Fruit fly (Drosophila melanogaster) whole organism, embryonic: ENCODE data around the gene CG11679.
A peak's percentile ranks its signal among the peaks of the same experiment; 100 is the strongest.

ENCODE experiments used
- Aef1 ChIP-seq: fragments of 200-800 bp; sonication (Bioruptor generic); IDR thresholded peaks from 3 replicates; pipeline ENCODE4 v1.3.6; 2022; ENCODE audit warnings: missing biosample characterization, missing genetic modification characterization
- B-H2 ChIP-seq: fragments of 200-800 bp; sonication (Bioruptor generic); optimal IDR thresholded peaks from 2 replicates; lab custom pipeline; 2018; ENCODE audit warnings: missing biosample characterization, mild to moderate bottlenecking, missing genetic modification characterization
- BEAF-32 ChIP-seq: fragments of 200-800 bp; sonication (Bioruptor generic); optimal IDR thresholded peaks from 3 replicates; lab custom pipeline; 2017; ENCODE audit warnings: missing biosample characterization, missing genetic modification characterization, mild to moderate bottlenecking, moderate library complexity, missing genetic modification reagents
- CG10267 ChIP-seq: fragments of 200-800 bp; sonication (Bioruptor generic); optimal IDR thresholded peaks from 2 replicates; lab custom pipeline; 2018; ENCODE audit warnings: missing biosample characterization, mild to moderate bottlenecking, missing genetic modification characterization, moderate library complexity
- CG12219 ChIP-seq: fragments of 200-800 bp; sonication (Bioruptor generic); optimal IDR thresholded peaks from 3 replicates; lab custom pipeline; 2018; ENCODE audit warnings: missing biosample characterization, mild to moderate bottlenecking, missing genetic modification characterization
- CG13624 ChIP-seq: fragments of 200-800 bp; sonication (Bioruptor generic); optimal IDR thresholded peaks from 2 replicates; lab custom pipeline; 2016; ENCODE audit warnings: missing biosample characterization, missing genetic modification characterization
- CG15073 ChIP-seq: fragments of 200-800 bp; sonication (Bioruptor generic); optimal IDR thresholded peaks from 2 replicates; lab custom pipeline; 2016; ENCODE audit warnings: missing biosample characterization, missing genetic modification characterization
- CG15479 ChIP-seq: fragments of 200-800 bp; sonication (Bioruptor generic); optimal IDR thresholded peaks from 3 replicates; lab custom pipeline; 2019; ENCODE audit warnings: missing biosample characterization, mild to moderate bottlenecking, missing genetic modification characterization, moderate library complexity
- CG1603 ChIP-seq: fragments of 200-800 bp; sonication (Bioruptor generic); optimal IDR thresholded peaks from 2 replicates; lab custom pipeline; 2019; ENCODE audit warnings: missing biosample characterization, mild to moderate bottlenecking, missing genetic modification characterization, moderate library complexity
- CG16779 ChIP-seq: fragments of 200-800 bp; sonication (Bioruptor generic); IDR thresholded peaks from 2 replicates; pipeline ENCODE4 v1.3.6; 2022; ENCODE audit warnings: missing biosample characterization, missing genetic modification characterization
- CG18011 ChIP-seq: fragments of 200-800 bp; sonication (Bioruptor generic); optimal IDR thresholded peaks from 2 replicates; lab custom pipeline; 2017; ENCODE audit warnings: missing biosample characterization, missing genetic modification characterization, mild to moderate bottlenecking, moderate library complexity, missing genotype
- CG18764 ChIP-seq: fragments of 200-800 bp; sonication (Bioruptor generic); optimal IDR thresholded peaks from 3 replicates; lab custom pipeline; 2016; ENCODE audit warnings: missing biosample characterization, missing genetic modification characterization
- CG31441 ChIP-seq: fragments of 200-800 bp; sonication (Bioruptor generic); IDR thresholded peaks from 2 replicates; pipeline ENCODE4 v1.3.6; 2022; ENCODE audit warnings: missing biosample characterization, missing genetic modification characterization
- CG34376 ChIP-seq: fragments of 200-800 bp; sonication (Bioruptor generic); optimal IDR thresholded peaks from 2 replicates; lab custom pipeline; 2018; ENCODE audit warnings: missing biosample characterization, mild to moderate bottlenecking, missing genetic modification characterization
- CG3726 ChIP-seq: fragments of 200-800 bp; sonication (Bioruptor generic); IDR thresholded peaks from 3 replicates; pipeline ENCODE4, ENCODE4 v1.3.6; 2022; ENCODE audit warnings: missing biosample characterization, missing genetic modification characterization
- CG4360 ChIP-seq: fragments of 200-800 bp; sonication (Bioruptor generic); IDR thresholded peaks from 2 replicates; pipeline ENCODE4 v1.3.6; 2022; ENCODE audit warnings: missing biosample characterization, missing genetic modification characterization
- CG6254 ChIP-seq: fragments of 200-800 bp; sonication (Bioruptor generic); optimal IDR thresholded peaks from 3 replicates; lab custom pipeline; 2017; ENCODE audit warnings: mild to moderate bottlenecking, missing biosample characterization, missing genetic modification reagents, missing genetic modification characterization
- CG8924 ChIP-seq: fragments of 200-800 bp; optimal IDR thresholded peaks from 3 replicates; lab custom pipeline; 2019; ENCODE audit warnings: missing biosample characterization, mild to moderate bottlenecking, missing genetic modification characterization, moderate library complexity
- CoRest ChIP-seq: fragments of 200-800 bp; sonication (Bioruptor generic); optimal IDR thresholded peaks from 3 replicates; lab custom pipeline; 2018; ENCODE audit warnings: missing biosample characterization, mild to moderate bottlenecking, missing genetic modification characterization, moderate library complexity
- Gug ChIP-seq: fragments of 200-800 bp; sonication (Bioruptor generic); IDR thresholded peaks from 4 replicates; pipeline ENCODE4 v1.3.6; 2022; ENCODE audit warnings: missing biosample characterization, missing genetic modification characterization
- Hr39 ChIP-seq: fragments of >200 bp; optimal IDR thresholded peaks from 2 replicates; lab custom pipeline; 2017
- Lhr ChIP-seq: fragments of 200-800 bp; sonication (Bioruptor generic); optimal IDR thresholded peaks from 3 replicates; lab custom pipeline; 2017; ENCODE audit warnings: mild to moderate bottlenecking, missing biosample characterization, missing genetic modification reagents, missing genetic modification characterization
- Med ChIP-seq: fragments of 200-800 bp; sonication (Bioruptor generic); peaks from one replicate; lab custom pipeline; 2016; ENCODE audit warnings: missing biosample characterization, missing genetic modification characterization, mild to moderate bottlenecking, inconsistent platforms, moderate library complexity
- Pdp1 ChIP-seq, 2 experiments: fragments of 200-800 bp; sonication (Bioruptor generic); optimal IDR thresholded peaks; 3 replicates each; lab custom pipeline; 2016; ENCODE audit warnings: missing biosample characterization in 2 of 2, missing genetic modification characterization in 2 of 2, mild to moderate bottlenecking in 1 of 2, moderate library complexity in 1 of 2
- cg ChIP-seq: fragments of 200-800 bp; sonication (Bioruptor generic); optimal IDR thresholded peaks from 3 replicates; lab custom pipeline; 2019; ENCODE audit warnings: missing biosample characterization, mild to moderate bottlenecking, missing genetic modification characterization, moderate library complexity
- chinmo ChIP-seq: fragments of 200-800 bp; sonication (Bioruptor generic); IDR thresholded peaks from 4 replicates; pipeline ENCODE4 v1.3.6; 2022; ENCODE audit warnings: missing biosample characterization, missing genetic modification characterization; ENCODE audit not compliant: partially characterized antibody
- exex ChIP-seq: fragments of 200-800 bp; sonication (Bioruptor generic); optimal IDR thresholded peaks from 4 replicates; lab custom pipeline; 2018; ENCODE audit warnings: missing biosample characterization, mild to moderate bottlenecking, missing genetic modification characterization, moderate library complexity
- gce ChIP-seq: fragments of 200-800 bp; sonication (Bioruptor generic); IDR thresholded peaks from 3 replicates; pipeline ENCODE4 v1.3.6; 2022; ENCODE audit warnings: missing biosample characterization, missing genetic modification characterization
- grau ChIP-seq: fragments of 200-800 bp; optimal IDR thresholded peaks from 3 replicates; lab custom pipeline; 2019; ENCODE audit warnings: missing biosample characterization, mild to moderate bottlenecking, missing genetic modification characterization, moderate library complexity
- nerfin-1 ChIP-seq: fragments of 200-800 bp; sonication (Bioruptor generic); optimal IDR thresholded peaks from 3 replicates; lab custom pipeline; 2019; ENCODE audit warnings: missing biosample characterization, mild to moderate bottlenecking, missing genetic modification characterization, moderate library complexity
- oc ChIP-seq: fragments of 200-800 bp; sonication (Bioruptor generic); optimal IDR thresholded peaks from 2 replicates; lab custom pipeline; 2018; ENCODE audit warnings: missing biosample characterization, mild to moderate bottlenecking, missing genetic modification characterization, moderate library complexity
- pho ChIP-seq: fragments of 200-800 bp; sonication (Bioruptor generic); optimal IDR thresholded peaks from 2 replicates; lab custom pipeline; 2016; ENCODE audit warnings: missing biosample characterization, missing genetic modification characterization
- phol ChIP-seq: fragments of 200-800 bp; sonication (Bioruptor generic); optimal IDR thresholded peaks from 3 replicates; lab custom pipeline; 2018; ENCODE audit warnings: missing biosample characterization, mild to moderate bottlenecking, missing genetic modification characterization, moderate library complexity
- sd ChIP-seq: fragments of 200-800 bp; sonication (Bioruptor generic); optimal IDR thresholded peaks from 3 replicates; lab custom pipeline; 2018; ENCODE audit warnings: missing biosample characterization, mild to moderate bottlenecking, missing genetic modification characterization, moderate library complexity
- sens ChIP-seq: fragments of 200-800 bp; sonication (Bioruptor generic); peaks from one replicate; lab custom pipeline; 2016; ENCODE audit warnings: missing biosample characterization, missing genetic modification characterization
- sug ChIP-seq: fragments of 200-800 bp; optimal IDR thresholded peaks from 2 replicates; lab custom pipeline; 2019; ENCODE audit warnings: missing biosample characterization, mild to moderate bottlenecking, missing genetic modification characterization, moderate library complexity
- tin ChIP-seq: fragments of 200-800 bp; sonication (Bioruptor generic); optimal IDR thresholded peaks from 3 replicates; lab custom pipeline; 2016; ENCODE audit warnings: missing biosample characterization, missing genetic modification characterization
- usp ChIP-seq: fragments of >200 bp; optimal IDR thresholded peaks from 2 replicates; lab custom pipeline; 2017; ENCODE audit warnings: missing biosample characterization, missing genetic modification characterization

Gene CG11679

dm6 chrX:15759752-15760446 is 21.1 kb upstream of the CG11679 start:
- peak; percentile 35 for TF ChIP-seq Med (GFP tag; lab: Kevin White, UChicago)
- TF ChIP-seq nerfin-1 (tag; lab: Kevin White, UChicago), result peak; percentile 59
- TF ChIP-seq chinmo, result 0 out of 4 replicates have a peak, but pooled peaks have one; percentile 58
- no peak for TF ChIP-seq oc (tag; lab: Kevin White, UChicago)
- TF ChIP-seq CG1603 (tag; lab: Kevin White, UChicago), result no peak
- TF ChIP-seq cg, result peak; percentile 68
- TF ChIP-seq CG8924 (tag; lab: Kevin White, UChicago), result peak; percentile 53
- TF ChIP-seq sd (tag; lab: Kevin White, UChicago), result peak; percentile 60
- no peak for TF ChIP-seq CG15073 (GFP tag; lab: Kevin White, UChicago)
- no peak for TF ChIP-seq usp
- TF ChIP-seq sens (GFP tag; lab: Kevin White, UChicago), result peak; percentile 39
- no peak for TF ChIP-seq tin (GFP tag; lab: Kevin White, UChicago)
- TF ChIP-seq CG31441 (GFP tag; lab: Robert Waterston, UW), result no peak
- TF ChIP-seq CG10267 (tag; lab: Kevin White, UChicago), result peak; percentile 66

- TF ChIP-seq gce (no peak), CoRest (tag; lab: Kevin White, UChicago) (no peak), Aef1 (GFP tag; lab: Robert Waterston, UW) (no peak), CG15479 (GFP tag; lab: Kevin White, UChicago) (peak; percentile 17), exex (tag; lab: Kevin White, UChicago) (peak; percentile 70), CG3726 (no peak), BEAF-32 (no peak), CG18764 (GFP tag; lab: Kevin White, UChicago) (no peak), cg (peak; percentile 9), CG13624 (no peak), B-H2 (GFP tag; lab: Kevin White, UChicago) (peak; percentile 0), CG6254 (no peak), grau (tag; lab: Kevin White, UChicago) (peak; percentile 60), sug (tag; lab: Kevin White, UChicago) (peak; percentile 19), Gug (GFP tag; lab: Robert Waterston, UW) (no peak), CG16779 (GFP tag; lab: Robert Waterston, UW) (no peak), Med (GFP tag; lab: Kevin White, UChicago) (peak; percentile 58), pho (GFP tag; lab: Kevin White, UChicago) (no peak), CG4360 (GFP tag; lab: Robert Waterston, UW) (no peak), Pdp1 (GFP tag; optimal IDR thresholded peaks at IDR 0.05; lab: Kevin White, UChicago) (peak in 1 of 2 experiments; percentile 54), CG34376 (GFP tag; lab: Kevin White, UChicago) (peak; percentile 30)
Observed at dm6 chrX:15758692-15759240, 20.0 kb upstream of the CG11679 start.

- TF ChIP-seq Hr39 (lab: Kevin White, UChicago) (no peak), phol (no peak), Lhr (GFP tag; lab: Kevin White, UChicago) (no peak), CG18011 (GFP tag; lab: Kevin White, UChicago) (no peak), CG12219 (no peak)
Observed at dm6 chrX:15756018-15756417, 17.3 kb upstream of the CG11679 start, which contains the start of gene CG8260. Gene CG8260 (plus strand): TSS chrX:15756318.
